Worm (Caenorhabditis elegans) whole organism, late embryonic: ENCODE measurements around the gene E02C12.12.

Experiments
- C08G9.2 ChIP-seq: sonication (generic microtip); optimal IDR thresholded peaks from 2 replicates; lab custom pipeline; 2016; ENCODE audit warnings: mild to moderate bottlenecking, missing genetic modification characterization, moderate library complexity, missing compliant biosample characterization
- C38D4.7 ChIP-seq: fragments of 200-800 bp; sonication (Bioruptor generic); optimal IDR thresholded peaks from 2 replicates; lab custom pipeline; 2018; ENCODE audit warnings: mild to moderate bottlenecking, missing genetic modification characterization, moderate library complexity, missing compliant biosample characterization
- K09A11.1 ChIP-seq: sonication (generic microtip); optimal IDR thresholded peaks from 2 replicates; lab custom pipeline; 2017; ENCODE audit warnings: antibody characterized with exemption, mild to moderate bottlenecking, missing genetic modification characterization, missing compliant biosample characterization; ENCODE audit not compliant: insufficient read depth
- ceh-19 ChIP-seq: fragments of 200-800 bp; sonication (Bioruptor generic); optimal IDR thresholded peaks from 2 replicates; lab custom pipeline; 2018; ENCODE audit warnings: mild to moderate bottlenecking, missing genetic modification characterization, missing compliant biosample characterization
- ceh-24 ChIP-seq: sonication (generic microtip); optimal IDR thresholded peaks from 2 replicates; lab custom pipeline; 2016; ENCODE audit warnings: mild to moderate bottlenecking, missing genetic modification characterization, missing compliant biosample characterization
- ceh-30 ChIP-seq: fragments of 150-350 bp; optimal IDR thresholded peaks from 2 replicates; lab custom pipeline; 2014; ENCODE audit warnings: missing biosample characterization, missing genetic modification characterization
- ceh-31 ChIP-seq: sonication (generic microtip); optimal IDR thresholded peaks from 2 replicates; lab custom pipeline; 2016; ENCODE audit warnings: missing genetic modification characterization, missing compliant biosample characterization
- ceh-45 ChIP-seq: fragments of 200-800 bp; sonication (Bioruptor generic); IDR thresholded peaks from 2 replicates; pipeline ENCODE4 v1.3.6; 2022; ENCODE audit warnings: missing genetic modification reagents, missing genetic modification characterization, missing compliant biosample characterization
- ceh-48 ChIP-seq: sonication (generic microtip); optimal IDR thresholded peaks from 2 replicates; lab custom pipeline; 2016; ENCODE audit warnings: missing genetic modification characterization, inconsistent platforms, missing compliant biosample characterization
- ceh-6 ChIP-seq: fragments of 200-800 bp; sonication (Bioruptor generic); optimal IDR thresholded peaks from 2 replicates; lab custom pipeline; 2018; ENCODE audit warnings: mild to moderate bottlenecking, missing genetic modification characterization, missing compliant biosample characterization
- dve-1 ChIP-seq: sonication (generic microtip); optimal IDR thresholded peaks from 2 replicates; lab custom pipeline; 2017; ENCODE audit warnings: antibody characterized with exemption, mild to moderate bottlenecking, missing genetic modification characterization, missing compliant biosample characterization
- ets-4 ChIP-seq: sonication (generic microtip); optimal IDR thresholded peaks from 2 replicates; lab custom pipeline; 2016; ENCODE audit warnings: missing genetic modification characterization, missing compliant biosample characterization
- eyg-1 ChIP-seq: sonication (generic microtip); optimal IDR thresholded peaks from 2 replicates; lab custom pipeline; 2016; ENCODE audit warnings: missing genotype, missing genetic modification characterization, missing compliant biosample characterization
- fax-1 ChIP-seq: sonication (generic microtip); optimal IDR thresholded peaks from 2 replicates; lab custom pipeline; 2016; ENCODE audit warnings: missing genotype, missing genetic modification characterization, missing compliant biosample characterization
- fkh-10 ChIP-seq: fragments of 150-350 bp; optimal IDR thresholded peaks from 2 replicates; lab custom pipeline; 2014; ENCODE audit warnings: missing biosample characterization, missing genetic modification reagents, missing genetic modification characterization
- gmeb-2 ChIP-seq: sonication (generic microtip); optimal IDR thresholded peaks from 2 replicates; lab custom pipeline; 2016; ENCODE audit warnings: missing genetic modification characterization, inconsistent platforms, missing compliant biosample characterization
- hlh-13 ChIP-seq: fragments of 200-800 bp; sonication (Bioruptor generic); optimal IDR thresholded peaks from 2 replicates; lab custom pipeline; 2018; ENCODE audit warnings: mild to moderate bottlenecking, missing genetic modification characterization, missing compliant biosample characterization
- hlh-30 ChIP-seq: sonication (generic microtip); optimal IDR thresholded peaks from 2 replicates; lab custom pipeline; 2017; ENCODE audit warnings: antibody characterized with exemption, missing genetic modification characterization, missing compliant biosample characterization; ENCODE audit not compliant: insufficient read depth
- hlh-8 ChIP-seq: sonication (generic microtip); optimal IDR thresholded peaks from 2 replicates; lab custom pipeline; 2016; ENCODE audit warnings: missing genotype, missing genetic modification characterization, missing compliant biosample characterization
- lim-6 ChIP-seq: sonication (generic microtip); optimal IDR thresholded peaks from 2 replicates; lab custom pipeline; 2016; ENCODE audit warnings: missing genetic modification characterization, missing compliant biosample characterization
- nfya-1 ChIP-seq: sonication (generic microtip); optimal IDR thresholded peaks from 2 replicates; lab custom pipeline; 2017; ENCODE audit warnings: missing genetic modification characterization, mild to moderate bottlenecking, missing compliant biosample characterization, antibody characterized with exemption, moderate library complexity
- nhr-11 ChIP-seq: fragments of 150-350 bp; optimal IDR thresholded peaks from 2 replicates; lab custom pipeline; 2014; ENCODE audit warnings: missing biosample characterization, missing genetic modification characterization
- nhr-232 ChIP-seq: sonication (generic microtip); optimal IDR thresholded peaks from 2 replicates; lab custom pipeline; 2016; ENCODE audit warnings: missing genetic modification characterization, missing compliant biosample characterization
- npax-4 ChIP-seq: sonication (generic microtip); optimal IDR thresholded peaks from 2 replicates; lab custom pipeline; 2016; ENCODE audit warnings: missing genetic modification characterization, missing compliant biosample characterization
- odd-2 ChIP-seq: sonication (generic microtip); optimal IDR thresholded peaks from 2 replicates; lab custom pipeline; 2017; ENCODE audit warnings: antibody characterized with exemption, mild to moderate bottlenecking, missing genetic modification characterization, missing compliant biosample characterization
- pag-3 ChIP-seq: sonication (generic microtip); optimal IDR thresholded peaks from 2 replicates; lab custom pipeline; 2016; ENCODE audit warnings: missing compliant biosample characterization, missing genetic modification characterization, borderline replicate concordance
- pat-9 ChIP-seq: fragments of 200-800 bp; sonication (Bioruptor generic); optimal IDR thresholded peaks from 2 replicates; lab custom pipeline; 2018; ENCODE audit warnings: mild to moderate bottlenecking, missing genetic modification characterization, moderate library complexity, missing compliant biosample characterization
- pax-1 ChIP-seq: fragments of 150-350 bp; optimal IDR thresholded peaks from 2 replicates; lab custom pipeline; 2014; ENCODE audit warnings: missing biosample characterization, missing genetic modification characterization
- pha-4 ChIP-seq: fragments of 150-350 bp; optimal IDR thresholded peaks from 2 replicates; lab custom pipeline; 2018; ENCODE audit warnings: missing biosample characterization, missing genetic modification reagents, missing genetic modification characterization
- pqm-1 ChIP-seq: sonication (generic microtip); optimal IDR thresholded peaks from 2 replicates; lab custom pipeline; 2016; ENCODE audit warnings: missing genetic modification characterization, missing compliant biosample characterization
- syd-9 ChIP-seq: sonication (generic microtip); optimal IDR thresholded peaks from 2 replicates; lab custom pipeline; 2016; ENCODE audit warnings: mild to moderate bottlenecking, missing genetic modification characterization, moderate library complexity, missing compliant biosample characterization
- tbx-2 ChIP-seq: sonication (generic microtip); optimal IDR thresholded peaks from 2 replicates; lab custom pipeline; 2016; ENCODE audit warnings: missing genetic modification characterization, missing compliant biosample characterization
- tbx-7 ChIP-seq: sonication (generic microtip); optimal IDR thresholded peaks from 2 replicates; lab custom pipeline; 2016; ENCODE audit warnings: missing genotype, missing genetic modification characterization, missing compliant biosample characterization
- unc-3 ChIP-seq, 2 experiments: fragments of 200-800 bp in 1 of 2; sonication (Bioruptor generic) in 1 of 2; sonication (generic microtip) in 1 of 2; conservative IDR thresholded peaks in 1 of 2; optimal IDR thresholded peaks in 1 of 2; 2 replicates each; pipeline versions ENCODE4 v1.3.6 to Lab custom; 2016 to 2022; ENCODE audit warnings: missing compliant biosample characterization in 2 of 2, missing genetic modification characterization in 2 of 2, missing genetic modification reagents in 1 of 2
- unc-42 ChIP-seq: sonication (generic microtip); optimal IDR thresholded peaks from 2 replicates; lab custom pipeline; 2016; ENCODE audit warnings: missing genotype, missing genetic modification characterization, missing compliant biosample characterization
- unc-55 ChIP-seq: sonication (generic microtip); optimal IDR thresholded peaks from 2 replicates; lab custom pipeline; 2017; ENCODE audit warnings: missing biosample characterization, missing genetic modification reagents, missing genetic modification characterization
- unc-86 ChIP-seq: sonication (generic microtip); optimal IDR thresholded peaks from 2 replicates; lab custom pipeline; 2016; ENCODE audit warnings: missing genetic modification characterization, missing compliant biosample characterization
- zip-5 ChIP-seq: sonication (generic microtip); optimal IDR thresholded peaks from 2 replicates; lab custom pipeline; 2016; ENCODE audit warnings: missing genetic modification characterization, missing compliant biosample characterization
- ztf-16 ChIP-seq: sonication (generic microtip); optimal IDR thresholded peaks from 2 replicates; lab custom pipeline; 2017; ENCODE audit warnings: missing genetic modification characterization, missing compliant biosample characterization

The E02C12.12 gene

DNA sequence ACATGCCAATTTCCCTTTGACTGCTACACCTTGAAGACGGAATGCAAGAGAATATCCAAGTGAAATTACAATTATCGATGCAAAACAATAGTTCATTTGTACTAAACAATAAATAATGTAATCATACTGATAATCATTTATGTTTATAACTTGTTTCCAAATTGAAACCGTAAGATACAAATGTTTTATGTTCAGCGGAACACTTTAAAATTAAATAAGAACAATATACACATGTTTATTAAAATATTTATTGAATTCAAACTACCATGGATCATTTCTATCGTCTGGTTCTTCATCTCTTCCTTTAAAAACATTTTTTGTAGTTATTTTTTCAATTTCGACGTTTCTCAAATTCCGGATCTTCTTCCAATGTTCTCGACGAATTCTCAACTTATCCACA lies 26.7 kb downstream of the E02C12.12 start, which contains the start of gene ttr-40:
Gene ttr-40 (minus strand): TSS at position 101 of the 400 bp plus-strand sequence.
- TF ChIP-seq unc-42 = no peak
- TF ChIP-seq tbx-7 (tag; lab: Kevin White, UChicago) = no peak
- TF ChIP-seq fax-1 (tag; lab: Kevin White, UChicago) = no peak
- TF ChIP-seq C38D4.7 (GFP tag; lab: Kevin White, UChicago) = no peak
- no peak for TF ChIP-seq ets-4
- TF ChIP-seq syd-9 (tag; lab: Kevin White, UChicago) = no peak
- no peak for TF ChIP-seq ceh-6 (GFP tag; lab: Kevin White, UChicago)
- no peak for TF ChIP-seq ceh-19
- TF ChIP-seq unc-86 (tag; lab: Kevin White, UChicago) = no peak
- TF ChIP-seq, all 69 proteins: peak for 0

DNA sequence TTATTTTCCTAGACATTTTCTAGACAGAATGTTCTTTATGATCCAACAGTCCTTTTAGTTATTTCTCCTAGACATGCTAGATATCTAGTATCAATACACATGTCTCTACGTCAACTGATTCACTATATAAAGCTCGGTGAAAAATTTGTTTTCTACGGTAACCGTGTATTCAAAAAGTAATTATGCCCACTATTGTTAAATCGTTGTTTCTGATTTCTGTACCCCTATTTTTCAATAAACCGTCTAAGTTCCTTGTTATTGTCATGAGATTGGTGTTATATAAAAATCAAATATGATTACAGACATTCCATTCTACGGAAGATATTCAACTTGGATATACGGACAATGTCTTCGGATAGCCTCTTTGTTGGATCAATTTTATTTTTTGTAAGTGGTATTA lies 29.2 kb downstream of the E02C12.12 start, which contains the start of gene srx-46:
Gene srx-46 (plus strand): TSS at position 301 of the 400 bp plus-strand sequence.
- TF ChIP-seq nhr-232 (tag; lab: Kevin White, UChicago) (no peak), pat-9 (tag; lab: Kevin White, UChicago) (no peak), fkh-10 (GFP tag; lab: Kevin White, UChicago) (no peak), unc-3 (GFP tag; conservative IDR thresholded peaks at IDR 0.05; lab: Robert Waterston, UW) (no peak), unc-3 (tag; optimal IDR thresholded peaks at IDR 0.05; lab: Kevin White, UChicago) (no peak), ztf-16 (tag; lab: Kevin White, UChicago) (no peak)
- TF ChIP-seq, all 69 proteins: peak for 0

DNA sequence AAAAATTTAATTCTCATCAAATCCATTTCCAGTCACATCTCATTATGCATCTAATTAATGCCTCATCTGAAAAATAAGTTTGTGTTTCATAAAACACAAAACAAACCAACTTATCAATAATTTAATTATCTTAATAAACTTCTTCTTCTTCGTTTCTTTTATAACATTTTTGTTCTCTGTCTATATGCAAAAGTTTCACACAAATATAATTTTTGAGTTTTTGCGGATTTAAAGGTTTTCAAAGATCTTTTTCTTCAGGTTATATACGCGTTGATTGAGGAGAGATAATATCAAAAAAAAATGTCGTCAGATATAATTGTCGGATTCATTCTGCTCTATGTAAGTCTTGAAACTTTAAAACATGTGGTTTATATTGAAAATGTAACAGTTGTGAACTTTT lies 32.4 kb downstream of the E02C12.12 start, which contains the start of gene srx-47:
Gene srx-47 (plus strand): TSS at position 301 of the 400 bp plus-strand sequence.
- TF ChIP-seq pat-9 (tag; lab: Kevin White, UChicago) (no peak), K09A11.1 (tag; lab: Kevin White, UChicago) (no peak), unc-55 (no peak), pag-3 (tag; lab: Kevin White, UChicago) (no peak), ceh-6 (GFP tag; lab: Kevin White, UChicago) (no peak), eyg-1 (no peak)
- TF ChIP-seq, all 69 proteins: peak for 0

DNA sequence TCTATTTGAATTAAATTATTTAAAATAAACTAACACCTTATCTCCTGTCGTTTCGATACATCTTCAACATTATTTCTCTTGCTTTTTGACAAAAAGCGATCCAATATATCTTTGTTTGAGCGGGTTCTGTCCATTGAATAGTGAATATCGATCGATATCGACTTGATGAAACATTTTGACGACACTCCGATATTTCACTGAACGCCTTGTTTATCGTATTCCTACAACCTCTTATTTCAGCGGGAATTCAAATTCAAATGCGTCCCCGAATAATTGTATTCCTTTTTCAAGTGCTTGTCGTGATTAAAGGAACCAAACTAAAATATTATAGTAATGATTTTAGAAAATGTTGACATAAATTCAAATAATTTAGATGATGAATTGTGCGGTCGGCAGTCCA lies 35.3 kb downstream of the E02C12.12 start, which contains the start of the genes K07B1.7 and try-5:
Gene K07B1.7 (minus strand): TSS at position 159 of the 400 bp plus-strand sequence.
Gene try-5 (plus strand): TSS at position 241 of the 400 bp plus-strand sequence.
- TF ChIP-seq unc-86 (tag; lab: Kevin White, UChicago) (no peak), zip-5 (tag; lab: Kevin White, UChicago) (no peak), nhr-232 (tag; lab: Kevin White, UChicago) (no peak), hlh-13 (GFP tag; lab: Kevin White, UChicago) (no peak), pax-1 (tag; lab: Kevin White, UChicago) (peak; percentile 47), ceh-24 (tag; lab: Kevin White, UChicago) (no peak), C08G9.2 (tag; lab: Kevin White, UChicago) (no peak), ceh-31 (tag; lab: Kevin White, UChicago) (no peak), tbx-2 (tag; lab: Kevin White, UChicago) (no peak), dve-1 (tag; lab: Kevin White, UChicago) (no peak), unc-42 (peak; percentile 41), ceh-45 (GFP tag; lab: Robert Waterston, UW) (no peak), ceh-48 (tag; lab: Kevin White, UChicago) (peak; percentile 77), ceh-30 (tag; lab: Kevin White, UChicago) (no peak), odd-2 (tag; lab: Kevin White, UChicago) (no peak), pqm-1 (tag; lab: Kevin White, UChicago) (no peak), nhr-11 (tag; lab: Kevin White, UChicago) (no peak), hlh-8 (no peak), fkh-10 (GFP tag; lab: Kevin White, UChicago) (no peak), lim-6 (tag; lab: Kevin White, UChicago) (no peak), gmeb-2 (tag; lab: Kevin White, UChicago) (no peak), pha-4 (tag; lab: Kevin White, UChicago) (no peak), ztf-16 (tag; lab: Kevin White, UChicago) (no peak), hlh-30 (peak; percentile 3), nfya-1 (peak; percentile 21), npax-4 (tag; lab: Kevin White, UChicago) (no peak)
